Worm (Caenorhabditis elegans): ENCODE data around the gene sru-15.

ce11 chrIV:17442503-17442902 is 46.5 kb downstream of the sru-15 start, which contains the start of gene F11E6.11:
- TF ChIP-seq nhr-11 (tag; optimal IDR thresholded peaks at IDR 0.05) = no peak
- no peak for TF ChIP-seq sox-4 (tag; optimal IDR thresholded peaks at IDR 0.05)
- TF ChIP-seq hlh-17 (GFP tag; optimal IDR thresholded peaks at IDR 0.05; ENCODE audit: borderline replicate concordance) = no peak
- no peak for TF ChIP-seq nhr-12 (tag; optimal IDR thresholded peaks at IDR 0.05)
- TF ChIP-seq nhr-76 (tag; optimal IDR thresholded peaks at IDR 0.05) = no peak
- TF ChIP-seq isw-1 (GFP tag; IDR thresholded peaks at IDR 0.05) = no peak
- TF ChIP-seq ztf-11 (tag; optimal IDR thresholded peaks at IDR 0.05) = no peak
- no peak for TF ChIP-seq nhr-237 (tag; optimal IDR thresholded peaks at IDR 0.05)
- no peak for TF ChIP-seq xbp-1 (tag; optimal IDR thresholded peaks at IDR 0.05)
- TF ChIP-seq aly-2 (tag; optimal IDR thresholded peaks at IDR 0.05) = no peak
- TF ChIP-seq snpc-4 (tag; optimal IDR thresholded peaks at IDR 0.05) = no peak
- TF ChIP-seq mdl-1 (tag; optimal IDR thresholded peaks at IDR 0.05) = no peak
- no peak for TF ChIP-seq unc-130 (tag; optimal IDR thresholded peaks at IDR 0.05)
